Fruit fly (Drosophila melanogaster): Measurements from ENCODE around the gene CG34027.

CG34027 gene

DNA sequence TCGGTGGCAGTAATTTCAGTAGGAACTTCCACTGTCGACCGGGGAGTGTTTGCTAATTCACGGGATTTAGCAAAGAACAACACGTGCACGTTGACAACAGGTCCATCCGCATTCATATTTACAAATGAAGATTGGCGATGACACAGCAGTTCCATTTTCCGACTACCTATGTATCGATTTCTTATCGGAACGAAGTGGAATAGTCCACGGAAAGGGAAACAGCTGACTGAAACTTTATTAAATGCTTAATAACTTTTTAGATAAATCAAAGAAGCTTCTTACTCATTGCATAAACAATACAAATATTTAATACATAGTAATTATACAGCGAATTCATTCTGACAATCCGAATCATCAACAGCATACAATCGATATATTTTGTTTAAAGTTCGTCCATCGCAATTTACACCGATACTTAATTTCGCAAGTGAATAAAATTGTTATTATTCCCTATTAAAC is 18.4 kb upstream of the CG34027 start, which contains the start of the genes Mocs2A, Mocs2B and Clbn (continued):
- TF ChIP-seq Awh (GFP tag; IDR thresholded peaks at IDR 0.05) (no peak), HLH54F (GFP tag; optimal IDR thresholded peaks at IDR 0.05) (no peak), CG7987 (GFP tag; optimal IDR thresholded peaks at IDR 0.05) (no peak), Tbp (GFP tag; optimal IDR thresholded peaks at IDR 0.05) (no peak), CG7963 (GFP tag; IDR thresholded peaks at IDR 0.05; ENCODE audit: partially characterized antibody) (peak; percentile 57; the same call in 1 of the 3 replicates), Myb (GFP tag; optimal IDR thresholded peaks at IDR 0.05) (no peak), Fer1 (GFP tag; optimal IDR thresholded peaks at IDR 0.05) (no peak), kni (GFP tag; optimal IDR thresholded peaks at IDR 0.05) (no peak), hbn (GFP tag; IDR thresholded peaks at IDR 0.05; ENCODE audit: partially characterized antibody) (peak; percentile 81), unc-4 (GFP tag; IDR thresholded peaks at IDR 0.05; ENCODE audit: partially characterized antibody) (peak; percentile 84), nerfin-1 (tag; optimal IDR thresholded peaks at IDR 0.05) (peak; percentile 6), CG13424 (tag; optimal IDR thresholded peaks at IDR 0.05) (no peak), CG17829 (tag; optimal IDR thresholded peaks at IDR 0.05) (peak; percentile 12), CG1603 (tag; optimal IDR thresholded peaks at IDR 0.05) (peak; percentile 48), CG13287 (GFP tag; IDR thresholded peaks at IDR 0.05; ENCODE audit: partially characterized antibody) (peak; percentile 90), B-H2 (GFP tag; optimal IDR thresholded peaks at IDR 0.05) (no peak), CG15514 (GFP tag; optimal IDR thresholded peaks at IDR 0.05) (peak; percentile 39), pita (GFP tag; optimal IDR thresholded peaks at IDR 0.05) (no peak), CG12391 (tag; optimal IDR thresholded peaks at IDR 0.05) (peak; percentile 21), CG10565 (GFP tag; optimal IDR thresholded peaks at IDR 0.05) (no peak), trem (tag; optimal IDR thresholded peaks at IDR 0.05) (peak; percentile 15), oc (tag; optimal IDR thresholded peaks at IDR 0.05) (no peak), CG2202 (tag; optimal IDR thresholded peaks at IDR 0.05) (no peak), sens (GFP tag) (peak; percentile 80), stwl (tag; optimal IDR thresholded peaks at IDR 0.05) (peak; percentile 18), Ets97D (GFP tag; optimal IDR thresholded peaks at IDR 0.05) (peak; percentile 38), Bteb2 (GFP tag; optimal IDR thresholded peaks at IDR 0.05) (no peak), Med (GFP tag) (peak; percentile 19), MESR4 (GFP tag; optimal IDR thresholded peaks at IDR 0.05) (peak; percentile 70), CG15269 (tag; optimal IDR thresholded peaks at IDR 0.05) (no peak), CG7357 (GFP tag; IDR thresholded peaks at IDR 0.05) (no peak), CG18476 (GFP tag; optimal IDR thresholded peaks at IDR 0.05) (no peak), Sry-δ (GFP tag; optimal IDR thresholded peaks at IDR 0.05) (peak; percentile 84), slou (GFP tag; optimal IDR thresholded peaks at IDR 0.05) (no peak), CG18011 (GFP tag; optimal IDR thresholded peaks at IDR 0.05) (no peak), ems (GFP tag; optimal IDR thresholded peaks at IDR 0.05) (no peak), Ssrp (tag; optimal IDR thresholded peaks at IDR 0.05) (no peak), amos (GFP tag; IDR thresholded peaks at IDR 0.05; ENCODE audit: partially characterized antibody) (peak; percentile 68), fd3F (GFP tag; optimal IDR thresholded peaks at IDR 0.05) (no peak), nerfin-2 (GFP tag; IDR thresholded peaks at IDR 0.05; ENCODE audit: partially characterized antibody) (peak; percentile 60; the same call in 1 of the 2 replicates), prd (optimal IDR thresholded peaks at IDR 0.05) (no peak), prd (GFP tag; IDR thresholded peaks at IDR 0.05) (no peak), abd-A (tag; optimal IDR thresholded peaks at IDR 0.05) (no peak), Dll (GFP tag; IDR thresholded peaks at IDR 0.05; ENCODE audit: partially characterized antibody) (peak; percentile 91), knrl (GFP tag; IDR thresholded peaks at IDR 0.05; ENCODE audit: partially characterized antibody) (peak; percentile 81), pzg (GFP tag; optimal IDR thresholded peaks at IDR 0.05) (peak; percentile 48), NC2α (GFP tag; optimal IDR thresholded peaks at IDR 0.05) (no peak), phol (tag; optimal IDR thresholded peaks at IDR 0.05) (peak; percentile 9), CG10366 (GFP tag; IDR thresholded peaks at IDR 0.05) (no peak), Dref (GFP tag; IDR thresholded peaks at IDR 0.05) (peak; percentile 73)

Measured in whole organism, embryonic.